Worm (Caenorhabditis elegans): Measurements from ENCODE around the gene F26F2.1.
A peak's percentile ranks its signal among the peaks of the same experiment; 100 is the strongest.
"Not testable (repeated sequence)": the region's sequence is repeated elsewhere in the genome, so short reads cannot be mapped to it uniquely, and the experiment has no call there.

Gene F26F2.1

DNA sequence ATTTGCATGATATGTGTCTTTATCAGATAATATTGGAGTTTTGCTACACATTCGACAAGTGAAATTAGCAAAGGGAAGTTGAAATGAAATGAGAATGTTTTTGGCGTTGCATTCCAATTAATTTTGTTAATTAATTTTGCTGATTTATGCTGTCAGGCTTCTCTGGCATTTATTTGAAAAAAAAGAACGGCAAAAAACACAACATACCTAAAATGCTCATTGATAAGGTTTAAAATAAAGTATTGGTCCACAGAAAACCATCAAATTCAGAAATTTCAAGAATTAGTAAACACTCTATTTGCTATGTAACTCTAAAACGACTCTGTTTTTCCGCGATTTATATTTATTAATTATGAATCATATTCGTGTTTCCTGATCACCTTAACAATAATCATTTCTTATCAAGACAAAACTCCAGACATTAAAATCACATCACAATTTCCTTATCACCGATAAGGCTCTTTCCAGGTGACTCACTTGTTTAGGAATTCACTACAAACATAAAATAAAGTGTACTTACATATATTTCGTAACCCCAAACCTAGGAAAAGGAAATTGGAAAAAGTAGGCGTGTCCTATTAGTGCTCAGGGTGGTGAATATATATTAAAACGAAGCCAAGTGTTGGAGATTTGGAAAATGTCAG, 35.8 kb downstream of the F26F2.1 start, which contains the start of the genes srh-166 and Y38H6C.24:
srh-166 (minus strand) TSS at position 51 of the 644 bp plus-strand sequence.
Y38H6C.24 (plus strand) TSS at position 620 of the 644 bp plus-strand sequence.
- peak; percentile 17 for TF ChIP-seq gmeb-1 (tag; optimal IDR thresholded peaks at IDR 0.05)
- peak; percentile 64 for TF ChIP-seq sma-9 (GFP tag; optimal IDR thresholded peaks at IDR 0.05)
- TF ChIP-seq sma-9 (tag; optimal IDR thresholded peaks at IDR 0.05) = no peak
- TF ChIP-seq fos-1 (tag; optimal IDR thresholded peaks at IDR 0.05) = peak; percentile 98
- no peak for TF ChIP-seq mab-5 (tag; optimal IDR thresholded peaks at IDR 0.05)
- no peak for TF ChIP-seq nhr-6 (tag; optimal IDR thresholded peaks at IDR 0.05)

DNA sequence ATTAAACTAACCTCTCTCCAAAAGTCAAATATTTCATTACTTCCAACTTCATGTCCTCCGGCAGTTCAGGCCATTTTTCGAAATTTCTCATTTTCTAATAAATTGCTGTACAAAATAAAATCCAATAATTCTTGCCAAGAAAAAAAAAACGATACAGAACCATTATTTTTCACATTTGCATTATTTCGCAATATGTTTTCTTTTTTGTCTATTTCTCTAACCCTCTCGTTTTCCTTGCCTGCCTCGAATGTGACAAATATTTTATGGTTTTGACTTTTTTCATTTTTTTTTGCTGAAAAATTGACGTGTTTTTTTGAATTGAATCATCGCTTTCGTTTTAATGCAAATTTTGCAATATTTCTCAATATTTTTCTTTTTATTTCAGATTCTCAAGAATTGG, 39.5 kb downstream of the F26F2.1 start, which contains the start of the genes Y38H6C.9 and fbxa-150:
Y38H6C.9 (minus strand) TSS at position 52 of the 400 bp plus-strand sequence.
fbxa-150 (plus strand) TSS at position 380 of the 400 bp plus-strand sequence.
- peak; percentile 65 for TF ChIP-seq unc-55 (GFP tag; optimal IDR thresholded peaks at IDR 0.05)
- TF ChIP-seq C34F6.9 (tag; optimal IDR thresholded peaks at IDR 0.05) = peak; percentile 75
- TF ChIP-seq fos-1 (tag; optimal IDR thresholded peaks at IDR 0.05) = peak; percentile 23
- no peak for TF ChIP-seq mbf-1 (tag; optimal IDR thresholded peaks at IDR 0.05)
- no peak for TF ChIP-seq dmd-4 (tag; optimal IDR thresholded peaks at IDR 0.05)

ce11 chrV:20518927-20519326, 42.8 kb downstream of the F26F2.1 start, which contains the start of gene Y38H6C.25:
Y38H6C.25 (plus strand) TSS chrV:20519227.
- TF ChIP-seq aly-2 (tag; optimal IDR thresholded peaks at IDR 0.05) (no peak), zag-1 (tag; optimal IDR thresholded peaks at IDR 0.05) (no peak), nhr-237 (tag; optimal IDR thresholded peaks at IDR 0.05) (no peak), nhr-25 (tag; optimal IDR thresholded peaks at IDR 0.05) (no peak), lsy-2 (tag; optimal IDR thresholded peaks at IDR 0.05) (no peak), ztf-4 (tag; optimal IDR thresholded peaks at IDR 0.05) (no peak), ceh-16 (tag; optimal IDR thresholded peaks at IDR 0.05) (no peak), mab-5 (tag; optimal IDR thresholded peaks at IDR 0.05) (no peak), unc-62 (GFP tag; optimal IDR thresholded peaks at IDR 0.05) (no peak), nhr-23 (tag; optimal IDR thresholded peaks at IDR 0.05) (no peak), lin-39 (tag; optimal IDR thresholded peaks at IDR 0.05) (no peak), nhr-10 (tag; optimal IDR thresholded peaks at IDR 0.05) (no peak), alr-1 (tag; optimal IDR thresholded peaks at IDR 0.05) (no peak), R02D3.7 (tag; optimal IDR thresholded peaks at IDR 0.05) (no peak), elt-1 (tag; optimal IDR thresholded peaks at IDR 0.05) (no peak), nhr-129 (tag; optimal IDR thresholded peaks at IDR 0.05) (no peak)

- TF ChIP-seq mab-5 (tag; optimal IDR thresholded peaks at IDR 0.05) (no peak), mbf-1 (tag; optimal IDR thresholded peaks at IDR 0.05) (no peak), C34F6.9 (tag; optimal IDR thresholded peaks at IDR 0.05) (no peak), crh-2 (tag; optimal IDR thresholded peaks at IDR 0.05) (no peak), blmp-1 (tag; optimal IDR thresholded peaks at IDR 0.05; ENCODE audit: insufficient read depth) (no peak), nhr-23 (tag; optimal IDR thresholded peaks at IDR 0.05) (no peak), R02D3.7 (tag; optimal IDR thresholded peaks at IDR 0.05) (no peak), unc-62 (GFP tag; optimal IDR thresholded peaks at IDR 0.05) (no peak), aly-2 (tag; optimal IDR thresholded peaks at IDR 0.05) (no peak)
Measured at ce11 chrV:20517005-20517404, 44.7 kb downstream of the F26F2.1 start.

DNA sequence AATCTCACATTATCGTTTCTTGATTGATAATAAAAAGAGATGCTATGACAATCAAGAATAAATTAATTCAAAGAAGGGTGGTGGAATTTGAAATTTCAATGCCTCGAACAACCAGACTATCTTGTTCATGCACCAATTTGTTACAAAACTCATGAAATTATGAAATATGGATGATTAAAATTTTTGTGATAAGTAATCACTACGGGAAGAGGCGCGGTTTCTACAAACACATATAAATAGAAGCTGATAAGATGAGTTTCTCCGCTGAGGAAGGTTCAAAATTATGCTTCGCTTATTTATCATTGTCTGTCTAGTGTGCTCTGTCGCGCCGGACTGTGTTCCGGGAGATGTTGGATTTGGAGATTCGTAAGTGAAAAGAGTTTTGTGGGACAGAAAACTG, 47.2 kb downstream of the F26F2.1 start:
- no peak for TF ChIP-seq nhr-11 (tag; optimal IDR thresholded peaks at IDR 0.05)
- peak; percentile 63 for TF ChIP-seq fos-1 (tag; optimal IDR thresholded peaks at IDR 0.05)
- no peak for TF ChIP-seq mab-5 (tag; optimal IDR thresholded peaks at IDR 0.05)

DNA sequence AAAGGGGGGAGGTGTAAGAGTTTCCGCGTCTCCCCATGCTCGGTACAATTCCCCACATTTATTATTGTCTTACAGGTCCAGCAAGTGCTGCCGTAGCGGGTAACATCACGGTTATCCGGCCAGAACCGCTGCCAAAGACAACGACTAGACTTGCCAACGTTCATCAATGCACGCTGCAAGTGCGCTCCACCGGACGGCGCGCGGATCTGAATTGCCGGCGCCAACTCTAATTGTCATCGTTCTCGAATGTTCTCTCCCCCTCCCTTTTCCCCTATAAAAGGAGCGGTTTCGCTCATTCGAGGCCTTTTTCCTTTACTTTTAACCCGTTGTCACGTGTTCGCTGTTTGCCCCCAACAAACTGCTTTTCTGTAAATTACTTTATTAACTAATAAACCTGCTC, 48.0 kb downstream of the F26F2.1 start, which contains the start of gene Y38H6C.8:
Y38H6C.8 (plus strand) TSS at position 301 of the 400 bp plus-strand sequence.
- TF ChIP-seq alr-1, aly-2, mdl-1 (tag; optimal IDR thresholded peaks at IDR 0.05): not testable (repeated sequence)

DNA sequence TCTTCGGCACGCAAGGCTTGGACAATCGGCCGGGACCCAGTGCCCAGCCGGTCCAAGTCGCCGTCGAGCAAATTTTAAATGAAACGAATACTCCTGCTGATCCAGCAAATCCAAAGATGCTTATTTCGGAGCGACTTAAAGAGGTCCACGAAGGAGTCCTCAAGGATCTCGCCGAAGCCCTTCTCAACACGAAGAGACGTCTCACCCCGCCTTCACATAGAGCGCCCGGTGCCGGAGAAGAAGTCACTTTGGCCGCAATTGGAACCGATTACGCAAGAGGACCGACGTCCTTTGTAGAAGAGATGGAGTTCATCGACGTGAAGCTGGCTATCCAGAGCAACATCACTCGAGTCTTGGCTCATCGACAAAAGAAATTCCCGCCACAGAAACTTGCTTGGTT, 52.3 kb downstream of the F26F2.1 start:
- no peak for TF ChIP-seq alr-1 (tag; optimal IDR thresholded peaks at IDR 0.05)
- no peak for TF ChIP-seq nhr-6 (tag; optimal IDR thresholded peaks at IDR 0.05)
